Fruit fly (Drosophila melanogaster) whole organism, embryonic: ENCODE results near the gene Cby.

ENCODE experiments used
- BEAF-32 ChIP-seq: fragments of 200-800 bp; sonication (Bioruptor generic); optimal IDR thresholded peaks from 3 replicates; lab custom pipeline; 2017; ENCODE audit warnings: missing biosample characterization, missing genetic modification characterization, mild to moderate bottlenecking, moderate library complexity, missing genetic modification reagents
- CG10147 ChIP-seq: fragments of 200-800 bp; sonication (Bioruptor generic); optimal IDR thresholded peaks from 2 replicates; lab custom pipeline; 2019; ENCODE audit warnings: missing biosample characterization, mild to moderate bottlenecking, missing genetic modification characterization, moderate library complexity
- CG10979 ChIP-seq: fragments of 200-800 bp; sonication (Bioruptor generic); optimal IDR thresholded peaks from 2 replicates; lab custom pipeline; 2018; ENCODE audit warnings: missing biosample characterization, mild to moderate bottlenecking, missing genetic modification characterization, moderate library complexity
- CG11085 ChIP-seq: fragments of 200-800 bp; sonication (Bioruptor generic); IDR thresholded peaks from 2 replicates; pipeline ENCODE4 v1.3.6; 2022; ENCODE audit warnings: missing biosample characterization, missing genetic modification characterization
- CG11696 ChIP-seq: fragments of 200-800 bp; sonication (Bioruptor generic); IDR thresholded peaks from 2 replicates; pipeline ENCODE4 v1.3.6; 2022; ENCODE audit warnings: missing biosample characterization, missing genetic modification characterization
- CG12071 ChIP-seq: fragments of 200-800 bp; sonication (Bioruptor generic); optimal IDR thresholded peaks from 3 replicates; lab custom pipeline; 2018; ENCODE audit warnings: missing biosample characterization, mild to moderate bottlenecking, missing genetic modification characterization
- CG1233 ChIP-seq: fragments of 200-800 bp; sonication (Bioruptor generic); optimal IDR thresholded peaks from 4 replicates; lab custom pipeline; 2018; ENCODE audit warnings: missing biosample characterization, mild to moderate bottlenecking, missing genetic modification characterization
- CG13894 ChIP-seq: fragments of 200-800 bp; sonication (Bioruptor generic); optimal IDR thresholded peaks from 3 replicates; lab custom pipeline; 2018; ENCODE audit warnings: missing biosample characterization, mild to moderate bottlenecking, missing genetic modification characterization, moderate library complexity
- CG14050 ChIP-seq: fragments of 200-800 bp; sonication (Bioruptor generic); IDR thresholded peaks from 3 replicates; pipeline ENCODE4 v1.3.6; 2022; ENCODE audit warnings: missing biosample characterization, missing genetic modification characterization
- CG14965 ChIP-seq: fragments of 200-800 bp; sonication (Bioruptor generic); optimal IDR thresholded peaks from 2 replicates; lab custom pipeline; 2016; ENCODE audit warnings: missing biosample characterization, missing genetic modification characterization, borderline replicate concordance
- CG15073 ChIP-seq: fragments of 200-800 bp; sonication (Bioruptor generic); optimal IDR thresholded peaks from 2 replicates; lab custom pipeline; 2016; ENCODE audit warnings: missing biosample characterization, missing genetic modification characterization
- CG16863 ChIP-seq: fragments of 200-800 bp; sonication (Bioruptor generic); optimal IDR thresholded peaks from 3 replicates; lab custom pipeline; 2016; ENCODE audit warnings: missing biosample characterization, missing genetic modification characterization
- CG17912 ChIP-seq: fragments of 200-800 bp; sonication (Bioruptor generic); optimal IDR thresholded peaks from 2 replicates; lab custom pipeline; 2018; ENCODE audit warnings: missing biosample characterization, mild to moderate bottlenecking, missing genetic modification characterization
- CG18011 ChIP-seq: fragments of 200-800 bp; sonication (Bioruptor generic); optimal IDR thresholded peaks from 2 replicates; lab custom pipeline; 2017; ENCODE audit warnings: missing biosample characterization, missing genetic modification characterization, mild to moderate bottlenecking, moderate library complexity, missing genotype
- CG18599 ChIP-seq: fragments of 200-800 bp; sonication (Bioruptor generic); optimal IDR thresholded peaks from 3 replicates; lab custom pipeline; 2017; ENCODE audit warnings: missing biosample characterization, missing genetic modification characterization, mild to moderate bottlenecking, moderate library complexity, missing genetic modification reagents
- CG2116 ChIP-seq: fragments of 200-800 bp; sonication (Bioruptor generic); optimal IDR thresholded peaks from 3 replicates; lab custom pipeline; 2018; ENCODE audit warnings: missing biosample characterization, mild to moderate bottlenecking, missing genetic modification characterization
- CG2129 ChIP-seq: fragments of 200-800 bp; sonication (Bioruptor generic); IDR thresholded peaks from 2 replicates; pipeline ENCODE4 v1.3.6; 2022; ENCODE audit warnings: missing biosample characterization, missing genetic modification characterization; ENCODE audit not compliant: partially characterized antibody
- CG9215 ChIP-seq: fragments of 200-800 bp; sonication (Bioruptor generic); IDR thresholded peaks from 2 replicates; pipeline ENCODE4 v1.3.6; 2022; ENCODE audit warnings: missing biosample characterization, missing genetic modification characterization
- CG9817 ChIP-seq: fragments of 200-800 bp; sonication (Bioruptor generic); optimal IDR thresholded peaks from 2 replicates; lab custom pipeline; 2018; ENCODE audit warnings: missing biosample characterization, mild to moderate bottlenecking, missing genetic modification characterization, moderate library complexity
- Chrac-16 ChIP-seq: fragments of 200-800 bp; sonication (Bioruptor generic); optimal IDR thresholded peaks from 3 replicates; lab custom pipeline; 2016; ENCODE audit warnings: missing biosample characterization, missing genetic modification characterization
- CrebB ChIP-seq: fragments of 200-800 bp; sonication (Bioruptor generic); optimal IDR thresholded peaks from 3 replicates; lab custom pipeline; 2018; ENCODE audit warnings: missing biosample characterization, mild to moderate bottlenecking, missing genetic modification characterization
- Fer1 ChIP-seq: fragments of 200-800 bp; sonication (Bioruptor generic); optimal IDR thresholded peaks from 2 replicates; lab custom pipeline; 2017; ENCODE audit warnings: missing biosample characterization, mild to moderate bottlenecking, missing genetic modification characterization
- Gsc ChIP-seq: fragments of 200-800 bp; sonication (Bioruptor generic); IDR thresholded peaks from 2 replicates; pipeline ENCODE4 v1.3.6; 2022; ENCODE audit warnings: missing biosample characterization, missing genetic modification characterization
- H15 ChIP-seq: fragments of 200-800 bp; sonication (Bioruptor generic); IDR thresholded peaks from 3 replicates; pipeline ENCODE4 v1.3.6; 2022; ENCODE audit warnings: missing biosample characterization, missing genetic modification characterization
- H2.0 ChIP-seq: fragments of 200-800 bp; sonication (Bioruptor generic); IDR thresholded peaks from 2 replicates; pipeline ENCODE4 v1.3.6; 2022; ENCODE audit warnings: missing biosample characterization, missing genetic modification characterization
- HLH3B ChIP-seq: fragments of 200-800 bp; sonication (Bioruptor generic); IDR thresholded peaks from 2 replicates; pipeline ENCODE4 v1.3.6; 2022; ENCODE audit warnings: missing biosample characterization, missing genetic modification characterization
- HLH54F ChIP-seq: fragments of 200-800 bp; sonication (Bioruptor generic); optimal IDR thresholded peaks from 3 replicates; lab custom pipeline; 2016; ENCODE audit warnings: missing biosample characterization, missing genetic modification characterization
- Lim3 ChIP-seq: fragments of 200-800 bp; sonication (Bioruptor generic); IDR thresholded peaks from 2 replicates; pipeline ENCODE4 v1.3.6; 2022; ENCODE audit warnings: missing biosample characterization, missing genetic modification characterization
- Myb ChIP-seq: fragments of 200-800 bp; sonication (Bioruptor generic); optimal IDR thresholded peaks from 2 replicates; lab custom pipeline; 2016; ENCODE audit warnings: missing biosample characterization, missing genetic modification characterization
- NK7.1 ChIP-seq: fragments of 200-800 bp; sonication (Bioruptor generic); optimal IDR thresholded peaks from 3 replicates; lab custom pipeline; 2016; ENCODE audit warnings: missing biosample characterization, missing genetic modification characterization
- Sox102F ChIP-seq: fragments of 200-800 bp; sonication (Bioruptor generic); optimal IDR thresholded peaks from 2 replicates; lab custom pipeline; 2018; ENCODE audit warnings: missing biosample characterization, mild to moderate bottlenecking, missing genetic modification characterization, moderate library complexity
- Taf1 ChIP-seq: fragments of 200-800 bp; sonication (Bioruptor generic); IDR thresholded peaks from 2 replicates; pipeline ENCODE4 v1.3.6; 2022; ENCODE audit warnings: missing biosample characterization, missing genetic modification characterization
- ase ChIP-seq: fragments of 200-800 bp; sonication (Bioruptor generic); IDR thresholded peaks from 3 replicates; pipeline ENCODE4 v1.3.6; 2022; ENCODE audit warnings: missing biosample characterization, missing genetic modification characterization
- chif ChIP-seq, 2 experiments: fragments of 200-800 bp; sonication (Bioruptor generic); optimal IDR thresholded peaks; 3 replicates each; lab custom pipeline; 2016; ENCODE audit warnings: missing biosample characterization in 2 of 2, missing genetic modification characterization in 2 of 2
- ems ChIP-seq: fragments of 200-800 bp; sonication (Bioruptor generic); optimal IDR thresholded peaks from 3 replicates; lab custom pipeline; 2016; ENCODE audit warnings: missing biosample characterization, missing genetic modification characterization
- exex ChIP-seq: fragments of 200-800 bp; sonication (Bioruptor generic); optimal IDR thresholded peaks from 4 replicates; lab custom pipeline; 2018; ENCODE audit warnings: missing biosample characterization, mild to moderate bottlenecking, missing genetic modification characterization, moderate library complexity
- fd102C ChIP-seq: fragments of 200-800 bp; sonication (Bioruptor generic); optimal IDR thresholded peaks from 2 replicates; lab custom pipeline; 2018; ENCODE audit warnings: missing biosample characterization, mild to moderate bottlenecking, missing genetic modification characterization, moderate library complexity
- knrl ChIP-seq: fragments of 200-800 bp; sonication (Bioruptor generic); IDR thresholded peaks from 3 replicates; pipeline ENCODE4 v1.3.6; 2022; ENCODE audit warnings: missing biosample characterization, missing genetic modification characterization; ENCODE audit not compliant: partially characterized antibody
- lmd ChIP-seq: fragments of 200-800 bp; sonication (Bioruptor generic); IDR thresholded peaks from 2 replicates; pipeline ENCODE4 v1.3.6; 2022; ENCODE audit warnings: missing biosample characterization, missing genetic modification characterization
- maf-S ChIP-seq: fragments of 200-800 bp; sonication (Bioruptor generic); optimal IDR thresholded peaks from 2 replicates; lab custom pipeline; 2016; ENCODE audit warnings: missing biosample characterization, missing genetic modification characterization
- mld ChIP-seq: fragments of 200-800 bp; sonication (Bioruptor generic); IDR thresholded peaks from 3 replicates; pipeline ENCODE4 v1.3.6; 2022; ENCODE audit warnings: missing biosample characterization, missing genetic modification characterization; ENCODE audit not compliant: partially characterized antibody
- nau ChIP-seq: fragments of 200-800 bp; sonication (Bioruptor generic); optimal IDR thresholded peaks from 3 replicates; lab custom pipeline; 2017; ENCODE audit warnings: missing biosample characterization, mild to moderate bottlenecking, missing genetic modification characterization, missing genetic modification reagents
- nom ChIP-seq: fragments of 200-800 bp; sonication (Bioruptor generic); optimal IDR thresholded peaks from 2 replicates; lab custom pipeline; 2017; ENCODE audit warnings: missing biosample characterization, missing genetic modification characterization, mild to moderate bottlenecking, moderate library complexity, missing genetic modification reagents
- oc ChIP-seq: fragments of 200-800 bp; sonication (Bioruptor generic); optimal IDR thresholded peaks from 2 replicates; lab custom pipeline; 2018; ENCODE audit warnings: missing biosample characterization, mild to moderate bottlenecking, missing genetic modification characterization, moderate library complexity
- org-1 ChIP-seq: fragments of 200-800 bp; sonication (Bioruptor generic); optimal IDR thresholded peaks from 2 replicates; lab custom pipeline; 2017; ENCODE audit warnings: missing biosample characterization, missing genetic modification characterization
- p53 ChIP-seq: fragments of 200-800 bp; sonication (Bioruptor generic); optimal IDR thresholded peaks from 2 replicates; lab custom pipeline; 2016; ENCODE audit warnings: missing biosample characterization, missing genetic modification characterization
- sens ChIP-seq: fragments of 200-800 bp; sonication (Bioruptor generic); peaks from one replicate; lab custom pipeline; 2016; ENCODE audit warnings: missing biosample characterization, missing genetic modification characterization
- slou ChIP-seq: fragments of 200-800 bp; sonication (Bioruptor generic); optimal IDR thresholded peaks from 3 replicates; lab custom pipeline; 2016; ENCODE audit warnings: missing biosample characterization, missing genetic modification characterization
- wor ChIP-seq: fragments of 200-800 bp; sonication (Bioruptor generic); IDR thresholded peaks from 2 replicates; pipeline ENCODE4 v1.3.6; 2022; ENCODE audit warnings: missing biosample characterization, missing genetic modification characterization

Cby gene

DNA sequence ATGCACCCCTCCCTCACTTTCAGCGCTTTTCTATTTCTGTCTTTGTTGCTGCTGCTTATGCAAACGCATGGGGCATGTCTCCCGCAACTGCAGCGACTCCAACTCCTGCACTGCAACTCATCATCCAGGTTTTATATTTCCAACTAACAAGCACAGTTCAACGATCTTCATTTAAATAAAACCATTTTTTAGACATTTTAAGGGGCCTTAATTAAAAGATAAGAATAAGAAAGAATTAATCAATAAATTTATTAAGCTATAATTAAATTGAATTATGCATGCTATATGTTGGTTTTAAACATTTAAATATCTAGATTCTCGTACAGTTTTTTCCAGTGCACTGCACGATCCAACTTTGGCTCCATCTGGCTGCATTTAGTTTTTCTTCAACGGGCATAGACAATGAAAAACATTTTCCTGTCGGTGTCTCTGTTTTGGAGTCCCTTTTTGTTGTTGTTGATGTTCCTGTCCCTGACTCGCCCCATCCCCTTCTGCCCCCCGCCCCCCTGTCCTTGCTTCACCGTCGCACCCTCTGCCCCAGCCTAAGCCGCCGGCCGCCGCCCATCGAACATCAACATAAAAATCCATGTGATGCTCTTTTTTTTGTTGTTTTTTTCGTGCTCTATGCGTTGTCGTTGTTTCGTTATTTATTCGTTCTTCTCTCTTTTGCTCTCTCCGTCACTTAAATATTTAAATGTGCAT lies 38.9 kb upstream of the Cby start (continued):
- TF ChIP-seq slou (GFP tag; lab: Kevin White, UChicago) (no peak), oc (tag; lab: Kevin White, UChicago) (peak; percentile 66), CG10979 (tag; lab: Kevin White, UChicago) (peak; percentile 96), maf-S (no peak), ems (peak; percentile 7), Lim3 (GFP tag; lab: Robert Waterston, UW) (no peak), HLH3B (GFP tag; lab: Robert Waterston, UW) (peak; percentile 54; the same call in 1 of the 2 replicates), Fer1 (GFP tag; lab: Kevin White, UChicago) (no peak), CG13894 (tag; lab: Kevin White, UChicago) (no peak), mld (GFP tag; lab: Robert Waterston, UW) (no peak), nom (GFP tag; lab: Kevin White, UChicago) (no peak), CG9215 (GFP tag; lab: Robert Waterston, UW) (0 out of 2 replicates have a peak, but pooled peaks have one; percentile 12), wor (GFP tag; lab: Robert Waterston, UW) (peak; percentile 31; the same call in 1 of the 2 replicates), knrl (GFP tag; lab: Robert Waterston, UW) (no peak), Myb (GFP tag; lab: Kevin White, UChicago) (no peak), Sox102F (GFP tag; lab: Kevin White, UChicago) (peak; percentile 75), exex (tag; lab: Kevin White, UChicago) (no peak), Taf1 (GFP tag; lab: Robert Waterston, UW) (no peak), ase (GFP tag; lab: Robert Waterston, UW) (no peak; the same call in 2 of the 3 replicates), CG2116 (peak; percentile 2), H15 (GFP tag; lab: Robert Waterston, UW) (no peak), CG18599 (peak; percentile 22), nau (no peak), CG11085 (GFP tag; lab: Robert Waterston, UW) (no peak), NK7.1 (no peak), HLH54F (GFP tag; lab: Kevin White, UChicago) (no peak), CG11696 (GFP tag; lab: Robert Waterston, UW) (no peak), CG16863 (GFP tag; lab: Kevin White, UChicago) (no peak), p53 (GFP tag; lab: Kevin White, UChicago) (no peak), CG2129 (GFP tag; lab: Robert Waterston, UW) (no peak), Chrac-16 (peak; percentile 50), CG10147 (GFP tag; lab: Kevin White, UChicago) (no peak), CG17912 (GFP tag; lab: Kevin White, UChicago) (no peak), H2.0 (GFP tag; lab: Robert Waterston, UW) (peak; percentile 24; the same call in 1 of the 2 replicates), CrebB (tag; lab: Kevin White, UChicago) (no peak), BEAF-32 (GFP tag; lab: Kevin White, UChicago) (no peak), Gsc (GFP tag; lab: Robert Waterston, UW) (0 out of 2 replicates have a peak, but pooled peaks have one; percentile 14), CG14050 (GFP tag; lab: Robert Waterston, UW) (no peak), CG15073 (GFP tag; lab: Kevin White, UChicago) (no peak), sens (GFP tag; lab: Kevin White, UChicago) (peak; percentile 88), fd102C (no peak), chif (GFP tag; optimal IDR thresholded peaks at IDR 0.05; lab: Kevin White, UChicago) (peak in 1 of 2 experiments; percentile 51), lmd (peak; percentile 60; the same call in 1 of the 2 replicates), CG12071 (no peak), CG9817 (tag; lab: Kevin White, UChicago) (no peak), org-1 (GFP tag; lab: Kevin White, UChicago) (peak; percentile 49), CG18011 (GFP tag; lab: Kevin White, UChicago) (no peak), CG14965 (GFP tag; lab: Kevin White, UChicago) (no peak), CG1233 (GFP tag; lab: Kevin White, UChicago) (peak; percentile 26)
